Fruit fly (Drosophila melanogaster): ENCODE data around the gene Prosbeta7.

Gene Prosbeta7

DNA sequence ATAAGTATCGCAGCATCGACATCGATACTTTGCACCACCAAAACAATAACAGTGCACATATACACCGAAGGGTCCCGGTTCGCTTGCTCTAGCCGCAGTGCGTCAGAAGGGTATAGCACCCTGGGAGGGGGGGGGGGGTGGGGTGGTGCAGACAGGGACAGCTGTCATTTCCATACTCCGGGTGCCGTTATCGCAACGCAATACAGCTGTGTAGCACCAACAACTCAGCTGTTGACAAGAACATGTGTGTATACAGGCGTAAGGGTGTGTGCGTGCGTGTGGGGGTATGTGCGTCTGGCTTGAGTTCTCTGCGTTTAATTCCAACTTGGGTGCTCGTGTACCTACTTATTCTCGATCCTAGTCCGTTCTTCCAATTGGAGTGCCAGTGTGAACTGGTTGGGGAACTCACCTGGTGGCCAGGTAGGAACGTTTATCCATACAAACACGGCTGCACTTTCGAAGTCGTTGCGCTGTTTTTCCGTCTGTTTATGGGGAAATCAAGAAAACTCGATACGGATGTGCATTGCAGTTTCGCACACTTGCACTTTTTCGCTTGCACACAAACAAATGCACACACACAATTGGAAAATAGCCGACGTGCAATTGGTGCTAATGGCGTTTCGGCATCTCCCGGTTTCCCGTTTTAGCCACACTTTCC is 9.5 kb upstream of the Prosbeta7 start (continued):
- no peak for TF ChIP-seq oc (tag; optimal IDR thresholded peaks at IDR 0.05)
- no peak for TF ChIP-seq dm (GFP tag; optimal IDR thresholded peaks at IDR 0.05)
- TF ChIP-seq cas (GFP tag; IDR thresholded peaks at IDR 0.05), result 0 out of 2 replicates have a peak, but pooled peaks have one; percentile 7
- peak; percentile 44; the same call in 1 of the 2 replicates for TF ChIP-seq bbx (GFP tag; IDR thresholded peaks at IDR 0.05; ENCODE audit: partially characterized antibody)
- no peak for TF ChIP-seq Med (GFP tag)
- no peak for TF ChIP-seq kah (GFP tag; optimal IDR thresholded peaks at IDR 0.05)
- no peak for TF ChIP-seq CG4404 (GFP tag; IDR thresholded peaks at IDR 0.05)
- TF ChIP-seq Bteb2 (GFP tag; optimal IDR thresholded peaks at IDR 0.05), result no peak
- TF ChIP-seq HLH4C (GFP tag; IDR thresholded peaks at IDR 0.05; ENCODE audit: partially characterized antibody), result no peak
- peak; percentile 84 for TF ChIP-seq Elba2 (GFP tag; optimal IDR thresholded peaks at IDR 0.05)
- peak; percentile 29; the same call in 1 of the 3 replicates for TF ChIP-seq CG2199 (GFP tag; IDR thresholded peaks at IDR 0.05)
- TF ChIP-seq sob (GFP tag; IDR thresholded peaks at IDR 0.05), result peak; percentile 38; the same call in 1 of the 2 replicates
- peak; percentile 69 for TF ChIP-seq CG17912 (GFP tag; optimal IDR thresholded peaks at IDR 0.05)
- peak; percentile 24; the same call in 1 of the 2 replicates for TF ChIP-seq amos (GFP tag; IDR thresholded peaks at IDR 0.05; ENCODE audit: partially characterized antibody)
- no peak for TF ChIP-seq CG12769 (tag; optimal IDR thresholded peaks at IDR 0.05)
- peak; percentile 48; the same call in 1 of the 3 replicates for TF ChIP-seq Dbx (GFP tag; IDR thresholded peaks at IDR 0.05)
- no peak for TF ChIP-seq p53 (GFP tag; optimal IDR thresholded peaks at IDR 0.05)
- no peak for TF ChIP-seq sens-2 (GFP tag; IDR thresholded peaks at IDR 0.05)
- no peak for TF ChIP-seq Lim3 (GFP tag; IDR thresholded peaks at IDR 0.05)
- no peak for TF ChIP-seq slp2 (GFP tag; optimal IDR thresholded peaks at IDR 0.05)
- peak; percentile 83 for TF ChIP-seq pros (GFP tag; optimal IDR thresholded peaks at IDR 0.05)
- no peak for TF ChIP-seq Sry-β (GFP tag; optimal IDR thresholded peaks at IDR 0.05)
- TF ChIP-seq Rfx (GFP tag; IDR thresholded peaks at IDR 0.05), result peak; percentile 66
- TF ChIP-seq Atf6 (GFP tag; IDR thresholded peaks at IDR 0.05), result 0 out of 2 replicates have a peak, but pooled peaks have one; percentile 27
- TF ChIP-seq cwo (GFP tag; optimal IDR thresholded peaks at IDR 0.05), result no peak
- TF ChIP-seq sqz (GFP tag; optimal IDR thresholded peaks at IDR 0.05), result peak; percentile 13
- no peak for TF ChIP-seq YL-1 (GFP tag; optimal IDR thresholded peaks at IDR 0.05)
- TF ChIP-seq hb (GFP tag; IDR thresholded peaks at IDR 0.05; ENCODE audit: partially characterized antibody), result no peak
- peak; percentile 28; the same call in 1 of the 2 replicates for TF ChIP-seq CG13287 (GFP tag; IDR thresholded peaks at IDR 0.05; ENCODE audit: partially characterized antibody)
- TF ChIP-seq twi (tag; optimal IDR thresholded peaks at IDR 0.05), result peak; percentile 75
- TF ChIP-seq CG18476 (GFP tag; optimal IDR thresholded peaks at IDR 0.05), result no peak
- TF ChIP-seq CG9817 (tag; optimal IDR thresholded peaks at IDR 0.05), result peak; percentile 7
- peak; percentile 46; the same call in 2 of the 3 replicates for TF ChIP-seq CG6791 (GFP tag; IDR thresholded peaks at IDR 0.05; ENCODE audit: partially characterized antibody)
- no peak for TF ChIP-seq CG31224 (GFP tag; IDR thresholded peaks at IDR 0.05)
- peak; percentile 75 to 97 for TF ChIP-seq insv (GFP tag; optimal IDR thresholded peaks at IDR 0.05)
- peak; percentile 3 for TF ChIP-seq pzg (GFP tag; optimal IDR thresholded peaks at IDR 0.05)
- no peak for TF ChIP-seq sima (GFP tag; optimal IDR thresholded peaks at IDR 0.05)
- TF ChIP-seq CG17829 (tag; optimal IDR thresholded peaks at IDR 0.05), result peak; percentile 19
- peak; percentile 6 for TF ChIP-seq abd-A (tag; optimal IDR thresholded peaks at IDR 0.05)
- TF ChIP-seq ase (GFP tag; IDR thresholded peaks at IDR 0.05), result no peak; the same call in 2 of the 3 replicates
- 0 out of 2 replicates have a peak, but pooled peaks have one; percentile 28 for TF ChIP-seq Awh (GFP tag; IDR thresholded peaks at IDR 0.05)
- TF ChIP-seq Dfd (GFP tag; optimal IDR thresholded peaks at IDR 0.05), result no peak
- TF ChIP-seq CG5180 (GFP tag; optimal IDR thresholded peaks at IDR 0.05), result peak; percentile 0
- TF ChIP-seq CG3407 (GFP tag; optimal IDR thresholded peaks at IDR 0.05), result peak; percentile 12
- TF ChIP-seq pan (optimal IDR thresholded peaks at IDR 0.05), result no peak
- peak in 1 of 2 experiments; percentile 15 for TF ChIP-seq pan (GFP tag; optimal IDR thresholded peaks at IDR 0.05 in 1 of 2, IDR thresholded peaks at IDR 0.05 in 1 of 2)
- peak; percentile 66 for TF ChIP-seq sug (tag; optimal IDR thresholded peaks at IDR 0.05)
- TF ChIP-seq CG15479 (GFP tag; optimal IDR thresholded peaks at IDR 0.05), result peak; percentile 60
- TF ChIP-seq org-1 (GFP tag; optimal IDR thresholded peaks at IDR 0.05), result peak; percentile 29
